In genomic region chr3R:20556281-20557113, dm6 we compare ENCODE assay signal across 1 fruit fly cellular context.
A peak's percentile ranks its signal among the peaks of the same experiment; 100 is the strongest.
TF ChIP-seq lines count a peak whose summit lies in the region.

No protein-coding gene starts in this region.

TF ChIP-seq in whole organism, embryonic, 481 proteins besides CTCF, POLR2A, EP300 and RAD21 (continued from another document):
- TF ChIP-seq CG9437 (GFP tag; optimal IDR thresholded peaks at IDR 0.05; lab: Kevin White, UChicago) (peak; percentile 45), stc (GFP tag; IDR thresholded peaks at IDR 0.05; lab: Robert Waterston, UW) (peak; percentile 74), HHEX (GFP tag; optimal IDR thresholded peaks at IDR 0.05; lab: Kevin White, UChicago) (no peak), Nf-YB (GFP tag; optimal IDR thresholded peaks at IDR 0.05; lab: Kevin White, UChicago) (peak; percentile 40), mld (GFP tag; IDR thresholded peaks at IDR 0.05; lab: Robert Waterston, UW; ENCODE audit: partially characterized antibody) (no peak), Med (GFP tag; lab: Kevin White, UChicago) (peak; percentile 88), Fer2 (tag; optimal IDR thresholded peaks at IDR 0.05; lab: Kevin White, UChicago) (no peak), CG18619 (GFP tag; optimal IDR thresholded peaks at IDR 0.05; lab: Kevin White, UChicago) (peak; percentile 56), CG4617 (GFP tag; optimal IDR thresholded peaks at IDR 0.05; lab: Kevin White, UChicago; ENCODE audit: borderline replicate concordance) (no peak), Neu2 (GFP tag; optimal IDR thresholded peaks at IDR 0.05; lab: Kevin White, UChicago; ENCODE audit: borderline replicate concordance) (no peak), sob (GFP tag; IDR thresholded peaks at IDR 0.05; lab: Robert Waterston, UW) (peak; percentile 84), gfzf (GFP tag; optimal IDR thresholded peaks at IDR 0.05; lab: Kevin White, UChicago) (no peak), Xrp1 (GFP tag; IDR thresholded peaks at IDR 0.05; lab: Robert Waterston, UW) (peak; percentile 45), CkIIα-i1 (GFP tag; IDR thresholded peaks at IDR 0.05; lab: Robert Waterston, UW) (no peak), CG9932 (GFP tag; IDR thresholded peaks at IDR 0.05; lab: Robert Waterston, UW) (peak; percentile 90), sna (GFP tag; IDR thresholded peaks at IDR 0.05; lab: Robert Waterston, UW; ENCODE audit: partially characterized antibody) (no peak), CG31365 (tag; optimal IDR thresholded peaks at IDR 0.05; lab: Kevin White, UChicago) (no peak), CG1792 (GFP tag; optimal IDR thresholded peaks at IDR 0.05; lab: Kevin White, UChicago) (peak; percentile 4), CG4730 (GFP tag; IDR thresholded peaks at IDR 0.05; lab: Robert Waterston, UW) (peak; percentile 79), ken (GFP tag; IDR thresholded peaks at IDR 0.05; lab: Robert Waterston, UW) (no peak), wek (GFP tag; optimal IDR thresholded peaks at IDR 0.05; lab: Kevin White, UChicago) (no peak), Scr (GFP tag; IDR thresholded peaks at IDR 0.05; lab: Robert Waterston, UW; ENCODE audit: partially characterized antibody) (no peak), Six4 (GFP tag; optimal IDR thresholded peaks at IDR 0.05; lab: Kevin White, UChicago) (peak; percentile 37), E2f2 (GFP tag; IDR thresholded peaks at IDR 0.05; lab: Robert Waterston, UW) (peak; percentile 35; the same call in 1 of the 2 replicates), Poxn (GFP tag; IDR thresholded peaks at IDR 0.05; lab: Robert Waterston, UW) (0 out of 2 replicates have a peak, but pooled peaks have one; percentile 29), CG7271 (tag; optimal IDR thresholded peaks at IDR 0.05; lab: Kevin White, UChicago) (no peak), esg (GFP tag; conservative IDR thresholded peaks at IDR 0.05; lab: Robert Waterston, UW) (peak; percentile 76), sug (tag; optimal IDR thresholded peaks at IDR 0.05; lab: Kevin White, UChicago) (peak; percentile 35), inv (GFP tag; IDR thresholded peaks at IDR 0.05; lab: Robert Waterston, UW; ENCODE audit: partially characterized antibody) (no peak)
